Worm (Caenorhabditis elegans): ENCODE results near the gene pssy-1.

DNA sequence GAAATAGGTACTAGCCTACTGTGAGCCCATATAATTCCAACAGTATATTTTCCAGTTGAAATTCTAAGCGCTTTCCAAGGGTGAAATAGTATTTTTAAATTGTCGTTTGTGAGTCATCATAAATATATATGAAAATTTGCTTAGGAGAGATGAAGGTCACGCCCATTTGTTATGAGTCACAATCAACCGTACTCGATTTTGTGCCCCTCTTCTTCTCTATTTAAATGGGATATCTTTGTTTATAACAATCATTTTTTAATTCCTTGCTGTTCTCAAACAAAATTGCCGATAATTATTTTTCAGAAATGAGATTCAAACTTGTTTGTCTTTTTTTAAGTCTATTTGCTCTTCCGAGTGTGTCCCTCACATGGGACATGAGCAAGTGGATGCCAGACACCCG, 46.4 kb upstream of the pssy-1 start, which contains the start of gene folr-1:
- TF ChIP-seq nhr-28 (tag; optimal IDR thresholded peaks at IDR 0.05) (no peak), ama-1 (optimal IDR thresholded peaks at IDR 0.05) (no peak), pqm-1 (tag; optimal IDR thresholded peaks at IDR 0.05) (no peak)

Data from whole organism, L4 larva.